Worm (Caenorhabditis elegans) whole organism, L1 larva: ENCODE measurements around the gene ilys-6.
A peak's percentile ranks its signal among the peaks of the same experiment; 100 is the strongest.

Source experiments
- ama-1 ChIP-seq: fragments of 150-350 bp; optimal IDR thresholded peaks from 2 replicates; lab custom pipeline; 2014
- ceh-82 ChIP-seq, 3 experiments: fragments of 150-350 bp in 1 of 3; sonication (generic microtip) in 2 of 3; optimal IDR thresholded peaks; 2 replicates each; lab custom pipeline; 2014 to 2017; ENCODE audit warnings: missing biosample characterization in 3 of 3, missing genetic modification characterization in 3 of 3
- ces-1 ChIP-seq: fragments of 150-350 bp; optimal IDR thresholded peaks from 2 replicates; lab custom pipeline; 2014; ENCODE audit warnings: missing biosample characterization, missing genetic modification reagents, missing genetic modification characterization
- dsc-1 ChIP-seq: sonication (generic microtip); optimal IDR thresholded peaks from 2 replicates; lab custom pipeline; 2016; ENCODE audit warnings: mild to moderate bottlenecking, missing genetic modification characterization, missing compliant biosample characterization
- grh-1 ChIP-seq: fragments of 200-800 bp; sonication (Bioruptor generic); IDR thresholded peaks from 2 replicates; pipeline ENCODE4 v1.3.6; 2022; ENCODE audit warnings: missing genetic modification reagents, missing genetic modification characterization, missing compliant biosample characterization
- hpl-2 ChIP-seq: fragments of 150-350 bp; optimal IDR thresholded peaks from 2 replicates; lab custom pipeline; 2014; ENCODE audit warnings: missing biosample characterization, missing genetic modification reagents, missing genetic modification characterization
- isw-1 ChIP-seq: fragments of 200-800 bp; sonication (Bioruptor generic); IDR thresholded peaks from 2 replicates; pipeline ENCODE4 v1.3.6; 2022; ENCODE audit warnings: missing genetic modification characterization, missing compliant biosample characterization
- jun-1 ChIP-seq: fragments of 150-350 bp; optimal IDR thresholded peaks from 2 replicates; lab custom pipeline; 2014; ENCODE audit warnings: missing biosample characterization, missing genetic modification reagents, missing genetic modification characterization
- nhr-237 ChIP-seq: fragments of 150-350 bp; optimal IDR thresholded peaks from 2 replicates; lab custom pipeline; 2014; ENCODE audit warnings: missing biosample characterization, missing genetic modification characterization
- skn-1 ChIP-seq: fragments of 150-350 bp; optimal IDR thresholded peaks from 2 replicates; lab custom pipeline; 2014; ENCODE audit warnings: missing biosample characterization, missing genetic modification characterization
- sup-37 ChIP-seq: fragments of 200-800 bp; sonication (Bioruptor generic); optimal IDR thresholded peaks from 2 replicates; lab custom pipeline; 2018; ENCODE audit warnings: mild to moderate bottlenecking, missing genetic modification characterization, missing compliant biosample characterization
- unc-62 ChIP-seq: fragments of 150-350 bp; optimal IDR thresholded peaks from 2 replicates; lab custom pipeline; 2014; ENCODE audit warnings: missing biosample characterization, missing genetic modification reagents, missing genetic modification characterization

- TF ChIP-seq dsc-1 (tag; lab: Kevin White, UChicago): peak; percentile 52
- TF ChIP-seq sup-37 (GFP tag; lab: Kevin White, UChicago): peak; percentile 50
- TF ChIP-seq ama-1 (lab: Kevin White, UChicago): no peak
- 0 out of 2 replicates have a peak, but pooled peaks have one; percentile 5 for TF ChIP-seq isw-1 (GFP tag; lab: Robert Waterston, UW)
- peak; percentile 73 for TF ChIP-seq jun-1 (tag; lab: Kevin White, UChicago)
- no peak for TF ChIP-seq nhr-237
- TF ChIP-seq hpl-2 (GFP tag; lab: Kevin White, UChicago): no peak
- no peak for TF ChIP-seq unc-62 (GFP tag; lab: Kevin White, UChicago)
- peak; percentile 50 for TF ChIP-seq grh-1
- peak; percentile 29 to 77 (median 67) for TF ChIP-seq ceh-82 (tag; optimal IDR thresholded peaks at IDR 0.05; lab: Kevin White, UChicago)
- peak; percentile 83 for TF ChIP-seq skn-1 (tag; lab: Kevin White, UChicago)
- no peak for TF ChIP-seq ces-1 (GFP tag; lab: Kevin White, UChicago)
Measured at ce11 chrIV:4024159-4025004, 39.1 kb downstream of the ilys-6 start.
